Fruit fly (Drosophila melanogaster): ENCODE results near the gene CG13064.

dm6 chr3L:16289067-16289466, 8.9 kb downstream of the CG13064 start:
- TF ChIP-seq dmrt93B (GFP tag; optimal IDR thresholded peaks at IDR 0.05), result no peak
- TF ChIP-seq pan (optimal IDR thresholded peaks at IDR 0.05), result no peak
- no peak for TF ChIP-seq dl (GFP tag; optimal IDR thresholded peaks at IDR 0.05; ENCODE audit: insufficient read depth in 1 of 2, partially characterized antibody in 2 of 2)
- TF ChIP-seq fru (GFP tag; optimal IDR thresholded peaks at IDR 0.05), result no peak
- no peak for TF ChIP-seq Rel (GFP tag; optimal IDR thresholded peaks at IDR 0.05)
- no peak for TF ChIP-seq Rel (tag; optimal IDR thresholded peaks at IDR 0.05)
- TF ChIP-seq tai (GFP tag; optimal IDR thresholded peaks at IDR 0.05), result no peak
- TF ChIP-seq Dfd (GFP tag; optimal IDR thresholded peaks at IDR 0.05), result no peak
- TF ChIP-seq Hr78 (GFP tag; optimal IDR thresholded peaks at IDR 0.05), result no peak
- no peak for TF ChIP-seq h (GFP tag; optimal IDR thresholded peaks at IDR 0.05)
- no peak for TF ChIP-seq Hr83 (GFP tag; optimal IDR thresholded peaks at IDR 0.05; ENCODE audit: poor library complexity, severe bottlenecking)
- TF ChIP-seq sage (GFP tag; optimal IDR thresholded peaks at IDR 0.05), result no peak

All from whole organism, wandering third instar larva.